Fruit fly (Drosophila melanogaster): ENCODE data around the gene APC4.

- no peak for TF ChIP-seq CG14655 (GFP tag; optimal IDR thresholded peaks at IDR 0.05)
- TF ChIP-seq Ets98B (GFP tag; IDR thresholded peaks at IDR 0.05) = peak; percentile 57; the same call in 1 of the 2 replicates
- TF ChIP-seq Pif1B (GFP tag; optimal IDR thresholded peaks at IDR 0.05) = no peak
- no peak for TF ChIP-seq EcR (GFP tag; optimal IDR thresholded peaks at IDR 0.05)
- no peak for TF ChIP-seq Snoo (tag; optimal IDR thresholded peaks at IDR 0.05)
- TF ChIP-seq CG13204 (GFP tag; optimal IDR thresholded peaks at IDR 0.05) = no peak
- TF ChIP-seq Pif1A (GFP tag; optimal IDR thresholded peaks at IDR 0.05) = no peak
These were observed 38.8 kb upstream of the APC4 start for dm6 chrX:9043711-9044505.
